Fruit fly (Drosophila melanogaster) whole organism, embryonic: Measurements from ENCODE around the gene Cralbp.

Experiments
- ATbp ChIP-seq: fragments of 200-800 bp; sonication (Bioruptor generic); optimal IDR thresholded peaks from 2 replicates; lab custom pipeline; 2017; ENCODE audit warnings: missing biosample characterization, mild to moderate bottlenecking, missing genetic modification characterization, missing genetic modification reagents
- Bgb ChIP-seq: fragments of 200-800 bp; sonication (Bioruptor generic); IDR thresholded peaks from 2 replicates; pipeline ENCODE4 v1.3.6; 2022; ENCODE audit warnings: missing biosample characterization, missing genetic modification characterization; ENCODE audit not compliant: partially characterized antibody
- CG1024 ChIP-seq: fragments of 200-800 bp; sonication (Bioruptor generic); IDR thresholded peaks from 2 replicates; pipeline ENCODE4 v1.3.6; 2022; ENCODE audit warnings: missing biosample characterization, missing genetic modification characterization
- CG10462 ChIP-seq: fragments of 200-800 bp; sonication (Bioruptor generic); optimal IDR thresholded peaks from 2 replicates; lab custom pipeline; 2016; ENCODE audit warnings: missing biosample characterization, missing genetic modification characterization
- CG10654 ChIP-seq: fragments of 200-800 bp; sonication (Bioruptor generic); optimal IDR thresholded peaks from 2 replicates; lab custom pipeline; 2016; ENCODE audit warnings: missing biosample characterization, missing genetic modification characterization
- CG10959 ChIP-seq: fragments of 200-800 bp; sonication (Bioruptor generic); IDR thresholded peaks from 2 replicates; pipeline ENCODE4 v1.3.6; 2022; ENCODE audit warnings: missing biosample characterization, missing genetic modification characterization
- CG11093 ChIP-seq: fragments of 200-800 bp; sonication (Bioruptor generic); IDR thresholded peaks from 3 replicates; pipeline ENCODE4 v1.3.6; 2022; ENCODE audit warnings: missing biosample characterization, missing genetic modification characterization
- CG15011 ChIP-seq: fragments of 200-800 bp; sonication (Bioruptor generic); optimal IDR thresholded peaks from 3 replicates; lab custom pipeline; 2018; ENCODE audit warnings: missing biosample characterization, mild to moderate bottlenecking, missing genetic modification characterization
- CG1602 ChIP-seq: fragments of 200-800 bp; sonication (Bioruptor generic); optimal IDR thresholded peaks from 3 replicates; lab custom pipeline; 2016; ENCODE audit warnings: missing biosample characterization, missing genetic modification characterization
- CG17359 ChIP-seq: fragments of 200-800 bp; sonication (Bioruptor generic); optimal IDR thresholded peaks from 3 replicates; lab custom pipeline; 2018; ENCODE audit warnings: missing biosample characterization, mild to moderate bottlenecking, missing genetic modification characterization, moderate library complexity
- CG18619 ChIP-seq: fragments of 200-800 bp; sonication (Bioruptor generic); optimal IDR thresholded peaks from 3 replicates; lab custom pipeline; 2017; ENCODE audit warnings: missing biosample characterization, mild to moderate bottlenecking, missing genetic modification characterization
- CG2875 ChIP-seq: fragments of 200-800 bp; sonication (Bioruptor generic); optimal IDR thresholded peaks from 2 replicates; lab custom pipeline; 2017; ENCODE audit warnings: missing biosample characterization, mild to moderate bottlenecking, missing genetic modification characterization, missing genetic modification reagents
- CG31224 ChIP-seq: fragments of 200-800 bp; sonication (Bioruptor generic); IDR thresholded peaks from 2 replicates; pipeline ENCODE4 v1.3.6; 2022; ENCODE audit warnings: missing biosample characterization, missing genetic modification characterization
- CG3163 ChIP-seq: fragments of 200-800 bp; sonication (Bioruptor generic); optimal IDR thresholded peaks from 3 replicates; lab custom pipeline; 2016; ENCODE audit warnings: missing biosample characterization, missing genetic modification characterization
- CG34376 ChIP-seq: fragments of 200-800 bp; sonication (Bioruptor generic); optimal IDR thresholded peaks from 2 replicates; lab custom pipeline; 2018; ENCODE audit warnings: missing biosample characterization, mild to moderate bottlenecking, missing genetic modification characterization
- CG6791 ChIP-seq: fragments of 200-800 bp; sonication (Bioruptor generic); IDR thresholded peaks from 3 replicates; pipeline ENCODE4 v1.3.6; 2022; ENCODE audit warnings: missing biosample characterization, missing genetic modification characterization; ENCODE audit not compliant: partially characterized antibody
- CG7745 ChIP-seq: fragments of 200-800 bp; sonication (Bioruptor generic); optimal IDR thresholded peaks from 2 replicates; lab custom pipeline; 2018; ENCODE audit warnings: missing biosample characterization, mild to moderate bottlenecking, missing genetic modification characterization, moderate library complexity
- CG9817 ChIP-seq: fragments of 200-800 bp; sonication (Bioruptor generic); optimal IDR thresholded peaks from 2 replicates; lab custom pipeline; 2018; ENCODE audit warnings: missing biosample characterization, mild to moderate bottlenecking, missing genetic modification characterization, moderate library complexity
- Camta ChIP-seq: fragments of 200-800 bp; sonication (Bioruptor generic); optimal IDR thresholded peaks from 2 replicates; lab custom pipeline; 2016; ENCODE audit warnings: missing biosample characterization, missing genetic modification characterization
- Dfd ChIP-seq, 2 experiments: fragments of >200 bp; optimal IDR thresholded peaks; 2 replicates each; lab custom pipeline; 2017; ENCODE audit warnings: missing biosample characterization in 2 of 2, missing genetic modification characterization in 2 of 2
- Hr3 ChIP-seq: fragments of 200-800 bp; sonication (Bioruptor generic); optimal IDR thresholded peaks from 3 replicates; lab custom pipeline; 2016; ENCODE audit warnings: missing biosample characterization, missing genetic modification characterization
- NK7.1 ChIP-seq: fragments of 200-800 bp; sonication (Bioruptor generic); optimal IDR thresholded peaks from 3 replicates; lab custom pipeline; 2016; ENCODE audit warnings: missing biosample characterization, missing genetic modification characterization
- Nf-YB ChIP-seq: fragments of 200-800 bp; sonication (Bioruptor generic); optimal IDR thresholded peaks from 3 replicates; lab custom pipeline; 2019; ENCODE audit warnings: missing biosample characterization, mild to moderate bottlenecking, missing genetic modification characterization, moderate library complexity
- Pdp1 ChIP-seq, 2 experiments: fragments of 200-800 bp; sonication (Bioruptor generic); optimal IDR thresholded peaks; 3 replicates each; lab custom pipeline; 2016; ENCODE audit warnings: missing biosample characterization in 2 of 2, missing genetic modification characterization in 2 of 2, mild to moderate bottlenecking in 1 of 2, moderate library complexity in 1 of 2
- Side ChIP-seq: fragments of 200-800 bp; sonication (Bioruptor generic); optimal IDR thresholded peaks from 2 replicates; lab custom pipeline; 2016; ENCODE audit warnings: missing biosample characterization, missing genetic modification characterization
- Six4 ChIP-seq: fragments of 200-800 bp; sonication (Bioruptor generic); optimal IDR thresholded peaks from 2 replicates; lab custom pipeline; 2016; ENCODE audit warnings: missing biosample characterization, missing genetic modification characterization
- Spps ChIP-seq: fragments of 200-800 bp; sonication (Bioruptor generic); optimal IDR thresholded peaks from 2 replicates; lab custom pipeline; 2018; ENCODE audit warnings: missing biosample characterization, mild to moderate bottlenecking, missing genetic modification characterization
- Sry-β ChIP-seq: fragments of 200-800 bp; sonication (Bioruptor generic); optimal IDR thresholded peaks from 2 replicates; lab custom pipeline; 2018; ENCODE audit warnings: missing biosample characterization, mild to moderate bottlenecking, missing genetic modification characterization, moderate library complexity
- Xrp1 ChIP-seq: fragments of 200-800 bp; sonication (Bioruptor generic); IDR thresholded peaks from 2 replicates; pipeline ENCODE4 v1.3.6; 2022; ENCODE audit warnings: missing biosample characterization, missing genetic modification characterization
- ato ChIP-seq: fragments of 200-800 bp; sonication (Bioruptor generic); IDR thresholded peaks from 2 replicates; pipeline ENCODE4 v1.3.6; 2022; ENCODE audit warnings: missing biosample characterization, missing genetic modification characterization; ENCODE audit not compliant: partially characterized antibody
- bab2 ChIP-seq: fragments of 200-800 bp; sonication (Bioruptor generic); optimal IDR thresholded peaks from 2 replicates; lab custom pipeline; 2016; ENCODE audit warnings: missing biosample characterization, missing genetic modification characterization
- bigmax ChIP-seq: fragments of 200-800 bp; sonication (Bioruptor generic); optimal IDR thresholded peaks from 2 replicates; lab custom pipeline; 2018; ENCODE audit warnings: missing biosample characterization, mild to moderate bottlenecking, missing genetic modification characterization
- bowl ChIP-seq: fragments of 200-800 bp; sonication (Bioruptor generic); IDR thresholded peaks from 2 replicates; pipeline ENCODE4 v1.3.6; 2022; ENCODE audit warnings: missing biosample characterization, missing genetic modification characterization
- chm ChIP-seq: fragments of 200-800 bp; sonication (Bioruptor generic); IDR thresholded peaks from 2 replicates; pipeline ENCODE4 v1.3.6; 2022; ENCODE audit warnings: missing biosample characterization, missing genetic modification characterization
- chn ChIP-seq: fragments of 200-800 bp; sonication (Bioruptor generic); optimal IDR thresholded peaks from 2 replicates; lab custom pipeline; 2016; ENCODE audit warnings: missing biosample characterization, missing genetic modification characterization
- eve ChIP-seq, 2 experiments: fragments of >200 bp; optimal IDR thresholded peaks; 2 replicates each; lab custom pipeline; 2017; ENCODE audit warnings: missing biosample characterization in 2 of 2, missing genetic modification characterization in 2 of 2
- exex ChIP-seq: fragments of 200-800 bp; sonication (Bioruptor generic); optimal IDR thresholded peaks from 4 replicates; lab custom pipeline; 2018; ENCODE audit warnings: missing biosample characterization, mild to moderate bottlenecking, missing genetic modification characterization, moderate library complexity
- eyg ChIP-seq: fragments of 200-800 bp; sonication (Bioruptor generic); optimal IDR thresholded peaks from 3 replicates; lab custom pipeline; 2016; ENCODE audit warnings: missing biosample characterization, missing genetic modification characterization
- kah ChIP-seq: fragments of 200-800 bp; sonication (Bioruptor generic); optimal IDR thresholded peaks from 2 replicates; lab custom pipeline; 2018; ENCODE audit warnings: missing biosample characterization, mild to moderate bottlenecking, missing genetic modification characterization
- nau ChIP-seq: fragments of 200-800 bp; sonication (Bioruptor generic); optimal IDR thresholded peaks from 3 replicates; lab custom pipeline; 2017; ENCODE audit warnings: missing biosample characterization, mild to moderate bottlenecking, missing genetic modification characterization, missing genetic modification reagents
- nmo ChIP-seq: fragments of 200-800 bp; sonication (Bioruptor generic); optimal IDR thresholded peaks from 2 replicates; lab custom pipeline; 2018; ENCODE audit warnings: missing biosample characterization, mild to moderate bottlenecking, missing genetic modification characterization, moderate library complexity
- onecut ChIP-seq: fragments of 200-800 bp; sonication (Bioruptor generic); IDR thresholded peaks from 2 replicates; pipeline ENCODE4 v1.3.6; 2022; ENCODE audit warnings: missing biosample characterization, missing genetic modification characterization
- sima ChIP-seq: fragments of 200-800 bp; sonication (Bioruptor generic); optimal IDR thresholded peaks from 2 replicates; lab custom pipeline; 2016; ENCODE audit warnings: missing biosample characterization, missing genetic modification characterization
- slp2 ChIP-seq: fragments of 200-800 bp; sonication (Bioruptor generic); optimal IDR thresholded peaks from 2 replicates; lab custom pipeline; 2016; ENCODE audit warnings: missing biosample characterization, missing genetic modification characterization
- tin ChIP-seq: fragments of 200-800 bp; sonication (Bioruptor generic); optimal IDR thresholded peaks from 3 replicates; lab custom pipeline; 2016; ENCODE audit warnings: missing biosample characterization, missing genetic modification characterization
- tll ChIP-seq, 2 experiments: fragments of 200-800 bp in 1 of 2; fragments of >200 bp in 1 of 2; sonication (Bioruptor generic) in 1 of 2; optimal IDR thresholded peaks; 2 replicates each; lab custom pipeline; 2017 to 2019; ENCODE audit warnings: missing biosample characterization in 2 of 2, missing genetic modification characterization in 2 of 2, mild to moderate bottlenecking in 1 of 2, moderate library complexity in 1 of 2
- twi ChIP-seq: fragments of 200-800 bp; optimal IDR thresholded peaks from 2 replicates; lab custom pipeline; 2019; ENCODE audit warnings: missing biosample characterization, mild to moderate bottlenecking, missing genetic modification characterization, moderate library complexity
- vnd ChIP-seq: fragments of 200-800 bp; sonication (Bioruptor generic); IDR thresholded peaks from 3 replicates; pipeline ENCODE4 v1.3.6; 2022; ENCODE audit warnings: missing biosample characterization, missing genetic modification characterization; ENCODE audit not compliant: partially characterized antibody
- wek ChIP-seq: fragments of 200-800 bp; sonication (Bioruptor generic); optimal IDR thresholded peaks from 3 replicates; lab custom pipeline; 2018; ENCODE audit warnings: missing biosample characterization, mild to moderate bottlenecking, missing genetic modification characterization, moderate library complexity

The Cralbp gene

dm6 chr3L:5785237-5786062 lies 1.1 kb downstream of the Cralbp start (continued):
- TF ChIP-seq wek (GFP tag; lab: Kevin White, UChicago) (no peak), CG17359 (peak; percentile 17), Six4 (no peak), slp2 (no peak), chn (GFP tag; lab: Kevin White, UChicago) (no peak), CG3163 (GFP tag; lab: Kevin White, UChicago) (no peak), CG2875 (peak; percentile 31), CG15011 (GFP tag; lab: Kevin White, UChicago) (no peak), CG7745 (tag; lab: Kevin White, UChicago) (no peak), ATbp (GFP tag; lab: Kevin White, UChicago) (no peak), nau (GFP tag; lab: Kevin White, UChicago) (no peak), Spps (no peak), twi (tag; lab: Kevin White, UChicago) (no peak), CG1602 (no peak), Nf-YB (peak; percentile 34), CG10959 (no peak), CG10654 (no peak), bab2 (GFP tag; lab: Kevin White, UChicago) (no peak), onecut (GFP tag; lab: Robert Waterston, UW) (no peak), bigmax (GFP tag; lab: Kevin White, UChicago) (no peak), chm (GFP tag; lab: Robert Waterston, UW) (no peak), eve (GFP tag; optimal IDR thresholded peaks at IDR 0.05; lab: Kevin White, UChicago) (no peak), exex (tag; lab: Kevin White, UChicago) (no peak), nmo (GFP tag; lab: Kevin White, UChicago) (no peak), CG31224 (GFP tag; lab: Robert Waterston, UW) (no peak), CG34376 (GFP tag; lab: Kevin White, UChicago) (no peak), tin (GFP tag; lab: Kevin White, UChicago) (no peak), kah (GFP tag; lab: Kevin White, UChicago) (no peak), Side (GFP tag; lab: Kevin White, UChicago) (no peak), CG11093 (no peak), Camta (no peak), CG9817 (tag; lab: Kevin White, UChicago) (no peak), Hr3 (GFP tag; lab: Kevin White, UChicago) (no peak), CG1024 (peak; percentile 20; the same call in 1 of the 2 replicates), Pdp1 (GFP tag; optimal IDR thresholded peaks at IDR 0.05; lab: Kevin White, UChicago) (peak in 1 of 2 experiments; percentile 57), CG18619 (GFP tag; lab: Kevin White, UChicago) (no peak), sima (GFP tag; lab: Kevin White, UChicago) (no peak), Dfd (GFP tag; optimal IDR thresholded peaks at IDR 0.05; lab: Kevin White, UChicago) (no peak), eyg (GFP tag; lab: Kevin White, UChicago) (no peak), Sry-β (GFP tag; lab: Kevin White, UChicago) (peak; percentile 57), CG10462 (GFP tag; lab: Kevin White, UChicago) (no peak), CG6791 (GFP tag; lab: Robert Waterston, UW) (no peak), NK7.1 (no peak), Xrp1 (GFP tag; lab: Robert Waterston, UW) (peak; percentile 57), Bgb (GFP tag; lab: Robert Waterston, UW) (no peak), vnd (no peak), ato (no peak), tll (GFP tag; optimal IDR thresholded peaks at IDR 0.05; lab: Kevin White, UChicago) (no peak), bowl (GFP tag; lab: Robert Waterston, UW) (no peak)
